Worm (Caenorhabditis elegans) whole organism, L4 larva: ENCODE data around the gene dlc-2.

Source experiments
- aly-2 ChIP-seq: sonication (generic microtip); optimal IDR thresholded peaks from 2 replicates; lab custom pipeline; 2018; ENCODE audit warnings: missing biosample characterization, missing genetic modification characterization
- ces-1 ChIP-seq: fragments of 150-350 bp; sonication (generic microtip); optimal IDR thresholded peaks from 4 replicates; lab custom pipeline; 2014; ENCODE audit warnings: missing biosample characterization, missing genetic modification reagents, missing genetic modification characterization
- fkh-10 ChIP-seq: fragments of 150-350 bp; optimal IDR thresholded peaks from 2 replicates; lab custom pipeline; 2014; ENCODE audit warnings: missing biosample characterization, missing genetic modification reagents, missing genetic modification characterization
- hlh-11 ChIP-seq: fragments of 200-800 bp; sonication (Bioruptor generic); optimal IDR thresholded peaks from 2 replicates; lab custom pipeline; 2018; ENCODE audit warnings: mild to moderate bottlenecking, missing genetic modification characterization, missing compliant biosample characterization
- nhr-111 ChIP-seq: fragments of 200-800 bp; sonication (Bioruptor generic); optimal IDR thresholded peaks from 2 replicates; lab custom pipeline; 2018; ENCODE audit warnings: mild to moderate bottlenecking, missing genetic modification characterization, missing compliant biosample characterization
- pha-4 ChIP-seq, 2 experiments: fragments of 150-350 bp in 1 of 2; fragments of 200-800 bp in 1 of 2; sonication (Bioruptor generic) in 1 of 2; IDR thresholded peaks in 1 of 2; optimal IDR thresholded peaks in 1 of 2; 2 replicates each; pipeline versions ENCODE4 v1.3.6 to Lab custom; 2014 to 2022; ENCODE audit warnings: missing genetic modification characterization in 2 of 2, missing genetic modification reagents in 2 of 2, missing biosample characterization in 1 of 2, missing compliant biosample characterization in 1 of 2
- php-3 ChIP-seq: fragments of 200-800 bp; sonication (Bioruptor generic); IDR thresholded peaks from 2 replicates; pipeline ENCODE4 v1.3.6; 2022; ENCODE audit warnings: missing genetic modification reagents, missing genetic modification characterization, missing compliant biosample characterization
- snpc-4 ChIP-seq: fragments of 150-350 bp; optimal IDR thresholded peaks from 2 replicates; lab custom pipeline; 2014; ENCODE audit warnings: missing biosample characterization, missing genetic modification characterization
- unc-130 ChIP-seq: sonication (generic microtip); optimal IDR thresholded peaks from 2 replicates; lab custom pipeline; 2016; ENCODE audit warnings: missing genetic modification reagents, missing genetic modification characterization, missing compliant biosample characterization
- ztf-11 ChIP-seq: fragments of 150-350 bp; optimal IDR thresholded peaks from 2 replicates; lab custom pipeline; 2014; ENCODE audit warnings: missing biosample characterization, missing genetic modification characterization

- TF ChIP-seq nhr-111 (no peak), php-3 (GFP tag; lab: Robert Waterston, UW) (no peak), fkh-10 (GFP tag; lab: Kevin White, UChicago) (no peak), aly-2 (tag; lab: Kevin White, UChicago) (no peak), ces-1 (GFP tag; lab: Kevin White, UChicago) (no peak), pha-4 (GFP tag; IDR thresholded peaks at IDR 0.05; lab: Robert Waterston, UW) (no peak), pha-4 (tag; optimal IDR thresholded peaks at IDR 0.05; lab: Kevin White, UChicago) (no peak), ztf-11 (tag; lab: Kevin White, UChicago) (no peak), hlh-11 (tag; lab: Kevin White, UChicago) (no peak), unc-130 (no peak), snpc-4 (tag; lab: Kevin White, UChicago) (no peak)
Observed at ce11 chrIV:12140959-12141358, 29.6 kb upstream of the dlc-2 start, which contains the start of gene B0001.8.
